Fruit fly (Drosophila melanogaster) whole organism, adult: ENCODE results near the gene Arpc3B.

Source experiments
- CG11617 ChIP-seq: fragments of 200-800 bp; sonication (Bioruptor generic); optimal IDR thresholded peaks from 2 replicates; lab custom pipeline; 2017; ENCODE audit warnings: mild to moderate bottlenecking, missing biosample characterization, missing genetic modification reagents, missing genetic modification characterization
- CG12768 ChIP-seq: fragments of 200-800 bp; sonication (Bioruptor generic); optimal IDR thresholded peaks from 2 replicates; lab custom pipeline; 2017; ENCODE audit warnings: missing biosample characterization, missing genetic modification characterization, mild to moderate bottlenecking, moderate library complexity, missing genetic modification reagents
- CG14711 ChIP-seq: fragments of 200-800 bp; sonication (Bioruptor generic); optimal IDR thresholded peaks from 2 replicates; lab custom pipeline; 2018; ENCODE audit warnings: missing biosample characterization, mild to moderate bottlenecking, missing genetic modification characterization, moderate library complexity
- CG1620 ChIP-seq: fragments of 200-800 bp; sonication (Bioruptor generic); optimal IDR thresholded peaks from 2 replicates; lab custom pipeline; 2016; ENCODE audit warnings: missing biosample characterization, missing genetic modification characterization
- CG33017 ChIP-seq: fragments of 200-800 bp; sonication (Bioruptor generic); optimal IDR thresholded peaks from 2 replicates; lab custom pipeline; 2018; ENCODE audit warnings: missing biosample characterization, mild to moderate bottlenecking, missing genetic modification characterization, moderate library complexity
- CG5204 ChIP-seq: fragments of 200-800 bp; sonication (Bioruptor generic); optimal IDR thresholded peaks from 2 replicates; lab custom pipeline; 2016; ENCODE audit warnings: missing biosample characterization, missing genetic modification characterization
- CG7045 ChIP-seq: fragments of 200-800 bp; sonication (Bioruptor generic); optimal IDR thresholded peaks from 2 replicates; lab custom pipeline; 2017; ENCODE audit warnings: missing biosample characterization, mild to moderate bottlenecking, missing genetic modification characterization
- CG7101 ChIP-seq: fragments of 200-800 bp; sonication (Bioruptor generic); optimal IDR thresholded peaks from 2 replicates; lab custom pipeline; 2018; ENCODE audit warnings: missing biosample characterization, mild to moderate bottlenecking, missing genetic modification characterization, moderate library complexity
- Clk ChIP-seq: fragments of 200-800 bp; sonication (Bioruptor generic); optimal IDR thresholded peaks from 2 replicates; lab custom pipeline; 2017; ENCODE audit warnings: missing biosample characterization, missing genetic modification characterization
- Crg-1 ChIP-seq: fragments of 200-800 bp; sonication (Bioruptor generic); optimal IDR thresholded peaks from 2 replicates; lab custom pipeline; 2016; ENCODE audit warnings: missing biosample characterization, missing genetic modification characterization
- Hr96 ChIP-seq: fragments of 200-800 bp; sonication (Bioruptor generic); optimal IDR thresholded peaks from 2 replicates; lab custom pipeline; 2016; ENCODE audit warnings: missing biosample characterization, missing genetic modification characterization
- Mnt ChIP-seq: fragments of 200-800 bp; sonication (Bioruptor generic); optimal IDR thresholded peaks from 2 replicates; lab custom pipeline; 2016; ENCODE audit warnings: missing biosample characterization, mild to moderate bottlenecking, missing genetic modification characterization
- bab1 ChIP-seq: fragments of 200-800 bp; sonication (Bioruptor generic); optimal IDR thresholded peaks from 3 replicates; lab custom pipeline; 2019; ENCODE audit warnings: missing biosample characterization, mild to moderate bottlenecking, missing genetic modification characterization, moderate library complexity
- cic ChIP-seq: fragments of 200-800 bp; sonication (Bioruptor generic); optimal IDR thresholded peaks from 2 replicates; lab custom pipeline; 2017; ENCODE audit warnings: missing biosample characterization, mild to moderate bottlenecking, missing genetic modification characterization, moderate library complexity
- cnc ChIP-seq, 2 experiments: fragments of >200 bp; optimal IDR thresholded peaks; 2 replicates each; lab custom pipeline; 2017
- kay ChIP-seq: fragments of 200-800 bp; sonication (Bioruptor generic); peaks from one replicate; lab custom pipeline; 2016; ENCODE audit warnings: missing biosample characterization, missing genetic modification characterization, borderline replicate concordance
- ovo ChIP-seq: fragments of 200-800 bp; sonication (Bioruptor generic); optimal IDR thresholded peaks from 2 replicates; lab custom pipeline; 2016; ENCODE audit warnings: missing biosample characterization, missing genetic modification characterization
- pad ChIP-seq: fragments of 200-800 bp; sonication (Bioruptor generic); optimal IDR thresholded peaks from 3 replicates; lab custom pipeline; 2017; ENCODE audit warnings: missing biosample characterization, missing genetic modification characterization, mild to moderate bottlenecking, moderate library complexity, missing genetic modification reagents
- tj ChIP-seq: fragments of 200-800 bp; sonication (Bioruptor generic); optimal IDR thresholded peaks from 3 replicates; lab custom pipeline; 2017; ENCODE audit warnings: missing biosample characterization, mild to moderate bottlenecking, missing genetic modification characterization, moderate library complexity
- toe ChIP-seq: fragments of 200-800 bp; sonication (Bioruptor generic); optimal IDR thresholded peaks from 2 replicates; lab custom pipeline; 2016; ENCODE audit warnings: missing biosample characterization, missing genetic modification characterization

Gene Arpc3B

DNA sequence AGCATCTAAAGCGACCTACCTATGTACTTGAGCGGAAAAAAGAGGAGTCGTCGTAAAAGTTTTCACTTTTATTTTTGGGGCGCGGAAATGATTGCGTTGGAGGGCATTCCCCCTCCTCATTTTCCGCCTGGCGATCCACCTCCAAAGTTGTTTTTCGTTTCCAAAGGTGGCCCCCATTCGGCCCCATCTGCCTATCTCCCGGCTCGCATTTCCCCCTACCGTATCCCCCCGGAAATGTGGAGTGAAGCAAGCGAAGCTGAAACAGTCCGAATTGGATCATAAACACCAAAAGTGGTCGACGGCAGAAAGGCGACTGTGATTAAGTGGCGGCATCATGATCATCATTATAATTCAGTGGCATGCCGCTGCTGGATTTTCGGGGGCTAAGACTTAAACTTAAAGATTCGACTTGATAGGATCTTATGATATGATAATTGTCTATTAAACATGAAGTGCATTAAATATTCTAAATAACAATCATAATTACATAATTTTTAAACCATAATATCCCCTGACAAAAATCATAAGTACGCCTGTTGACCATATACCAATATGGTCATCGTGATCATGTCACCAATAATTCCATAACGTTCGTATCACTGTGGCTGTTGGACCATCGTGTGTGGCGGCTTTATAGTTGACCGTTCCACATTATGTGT is 18.0 kb upstream of the Arpc3B start:
- TF ChIP-seq Mnt (GFP tag; lab: Kevin White, UChicago): no peak
- TF ChIP-seq CG7045 (GFP tag; lab: Kevin White, UChicago): no peak
- TF ChIP-seq CG11617: no peak

DNA sequence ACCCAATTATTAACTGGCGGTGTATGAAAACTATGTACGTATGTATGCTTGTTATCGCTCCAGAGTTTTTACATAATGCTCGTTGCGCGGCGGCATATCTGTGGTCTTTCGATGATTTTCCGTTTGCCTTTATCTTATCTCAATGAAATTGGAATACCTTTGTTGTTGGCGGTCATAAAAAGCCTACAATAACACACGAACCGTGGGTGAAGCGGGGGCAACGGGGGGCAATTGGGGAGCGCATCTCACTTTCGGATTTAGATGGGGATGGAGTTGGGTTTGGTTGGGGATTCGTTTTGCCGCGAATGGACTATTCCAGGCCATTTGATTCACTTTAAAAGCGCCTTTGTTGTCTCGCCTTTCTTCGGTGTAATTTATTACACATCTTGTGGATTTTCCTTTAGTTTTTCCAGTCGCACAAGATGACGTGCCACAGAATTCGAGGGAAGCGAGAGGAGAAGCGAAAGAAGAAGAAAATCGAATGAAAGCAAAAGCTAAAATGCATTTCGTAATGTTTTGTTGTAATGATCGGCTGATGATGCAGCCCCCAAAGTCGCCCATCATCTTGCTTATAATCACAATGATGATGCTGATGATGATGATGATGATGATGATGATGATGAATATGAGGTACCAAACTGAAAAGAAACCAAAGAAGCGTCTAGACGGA is 16.9 kb upstream of the Arpc3B start:
- TF ChIP-seq CG11617 (no peak), tj (GFP tag; lab: Kevin White, UChicago) (no peak), cic (GFP tag; lab: Kevin White, UChicago) (no peak), Hr96 (no peak), Clk (GFP tag; lab: Kevin White, UChicago) (no peak), CG33017 (tag; lab: Kevin White, UChicago) (no peak), CG12768 (GFP tag; lab: Kevin White, UChicago) (no peak), Crg-1 (GFP tag; lab: Kevin White, UChicago) (no peak), CG14711 (tag; lab: Kevin White, UChicago) (no peak), kay (GFP tag; lab: Kevin White, UChicago) (no peak), toe (no peak), bab1 (no peak), ovo (GFP tag; lab: Kevin White, UChicago) (no peak), CG7101 (tag; lab: Kevin White, UChicago) (no peak), Mnt (GFP tag; lab: Kevin White, UChicago) (no peak), pad (GFP tag; lab: Kevin White, UChicago) (no peak), CG1620 (GFP tag; lab: Kevin White, UChicago) (no peak), cnc (optimal IDR thresholded peaks at IDR 0.05; lab: Kevin White, UChicago) (no peak), CG7045 (GFP tag; lab: Kevin White, UChicago) (no peak), CG5204 (GFP tag; lab: Kevin White, UChicago) (no peak)

DNA sequence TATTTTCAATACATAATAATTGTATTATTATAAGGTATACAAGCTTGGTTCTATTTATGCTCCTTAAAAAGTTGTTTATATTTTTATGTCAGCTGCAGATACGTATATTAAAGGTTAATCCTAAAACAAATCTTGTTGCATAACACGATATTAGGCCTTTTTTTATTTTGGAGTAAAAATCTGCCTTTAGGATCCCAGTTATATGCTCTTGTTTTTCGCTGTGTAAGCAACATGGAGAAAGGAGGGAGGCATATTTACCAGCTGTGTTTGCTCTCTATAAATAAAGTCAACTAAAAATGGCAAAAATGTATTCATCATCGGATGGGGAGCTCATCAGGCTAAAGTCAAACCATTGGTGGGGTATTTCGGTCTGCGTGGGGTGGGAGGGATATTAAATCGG is 15.9 kb upstream of the Arpc3B start:
- TF ChIP-seq CG11617 (no peak), CG1620 (GFP tag; lab: Kevin White, UChicago) (no peak), CG14711 (tag; lab: Kevin White, UChicago) (peak; percentile 11), CG33017 (tag; lab: Kevin White, UChicago) (no peak), pad (GFP tag; lab: Kevin White, UChicago) (peak; percentile 28), CG5204 (GFP tag; lab: Kevin White, UChicago) (no peak), Mnt (GFP tag; lab: Kevin White, UChicago) (no peak), kay (GFP tag; lab: Kevin White, UChicago) (no peak), CG12768 (GFP tag; lab: Kevin White, UChicago) (no peak), cic (GFP tag; lab: Kevin White, UChicago) (no peak)

DNA sequence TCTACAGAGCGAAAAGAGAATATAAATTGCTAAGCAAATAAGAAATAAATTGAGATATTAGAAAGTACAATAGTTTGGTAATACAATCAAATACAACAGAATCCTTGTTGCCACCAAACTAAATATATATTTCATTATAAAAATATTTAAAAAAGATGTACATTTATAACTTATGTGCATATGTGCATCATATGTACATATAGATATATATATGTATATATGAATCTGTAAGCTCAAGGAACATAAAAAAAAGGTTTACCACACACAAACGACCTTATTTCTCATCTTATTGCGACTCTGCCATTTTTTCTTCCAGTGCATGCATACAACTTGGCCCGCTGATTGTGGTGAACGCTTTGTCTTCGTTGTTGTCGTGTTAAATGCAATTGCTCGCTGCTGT is 7.7 kb upstream of the Arpc3B start:
- no peak for TF ChIP-seq CG7045 (GFP tag; lab: Kevin White, UChicago)
- TF ChIP-seq tj (GFP tag; lab: Kevin White, UChicago): peak; percentile 21
- no peak for TF ChIP-seq Mnt (GFP tag; lab: Kevin White, UChicago)
- peak; percentile 48 for TF ChIP-seq CG7101 (tag; lab: Kevin White, UChicago)
- no peak for TF ChIP-seq ovo (GFP tag; lab: Kevin White, UChicago)
- TF ChIP-seq pad (GFP tag; lab: Kevin White, UChicago): no peak
- TF ChIP-seq bab1: peak; percentile 50
- no peak for TF ChIP-seq cic (GFP tag; lab: Kevin White, UChicago)
- TF ChIP-seq toe: no peak
- peak; percentile 15 for TF ChIP-seq CG33017 (tag; lab: Kevin White, UChicago)
- no peak for TF ChIP-seq CG1620 (GFP tag; lab: Kevin White, UChicago)
- TF ChIP-seq CG11617: peak; percentile 62
- TF ChIP-seq Hr96: no peak
- no peak for TF ChIP-seq CG12768 (GFP tag; lab: Kevin White, UChicago)
- peak; percentile 39 for TF ChIP-seq CG14711 (tag; lab: Kevin White, UChicago)
- no peak for TF ChIP-seq Crg-1 (GFP tag; lab: Kevin White, UChicago)
- no peak for TF ChIP-seq cnc (optimal IDR thresholded peaks at IDR 0.05; lab: Kevin White, UChicago)
- no peak for TF ChIP-seq kay (GFP tag; lab: Kevin White, UChicago)
- TF ChIP-seq Clk (GFP tag; lab: Kevin White, UChicago): no peak
- no peak for TF ChIP-seq CG5204 (GFP tag; lab: Kevin White, UChicago)

DNA sequence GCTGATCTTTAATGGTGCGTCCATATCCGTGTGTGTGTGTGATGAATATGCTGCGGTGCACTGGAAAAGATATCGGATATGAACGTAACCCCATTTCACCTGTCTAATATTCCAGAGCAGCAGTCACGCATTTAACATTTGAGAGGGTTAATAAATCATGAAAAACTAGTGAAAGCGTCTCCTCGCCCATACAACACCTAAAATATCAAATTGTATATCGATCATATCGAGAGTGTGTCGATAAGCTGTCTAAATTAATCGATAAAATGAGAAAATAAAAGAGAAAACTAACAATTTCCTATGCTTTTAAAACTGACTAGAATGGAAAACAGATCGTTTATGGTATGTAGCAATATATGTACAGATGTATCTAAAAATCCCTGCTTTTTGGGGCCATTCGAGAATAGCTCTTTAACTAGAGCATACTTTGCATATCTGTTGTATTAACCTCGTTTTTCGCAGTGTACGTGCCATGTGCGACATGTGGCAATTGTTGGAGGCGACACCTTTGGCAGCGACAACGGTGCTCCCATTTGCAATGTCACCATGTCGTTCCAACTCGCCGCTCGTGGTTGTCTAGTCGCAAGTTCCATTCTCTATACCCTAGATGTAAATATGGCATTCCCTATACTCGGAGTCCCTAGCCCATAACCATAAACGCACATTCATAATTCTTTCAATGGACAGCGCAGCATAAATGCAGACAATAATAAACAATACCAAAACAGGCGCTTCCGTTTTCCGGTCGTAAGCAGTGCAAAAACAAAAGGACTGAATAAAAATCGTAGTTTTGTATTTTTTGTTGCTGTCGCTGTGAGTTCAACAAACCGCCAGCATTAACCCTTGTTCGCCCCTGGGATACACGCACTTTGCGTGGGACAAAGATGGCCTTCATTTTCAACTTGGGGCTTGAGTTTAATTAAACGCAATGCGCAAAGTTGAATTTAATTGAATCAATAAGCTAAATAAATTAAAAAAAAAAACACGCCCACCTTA is 6.6 kb upstream of the Arpc3B start:
- no peak for TF ChIP-seq pad (GFP tag; lab: Kevin White, UChicago)
- TF ChIP-seq kay (GFP tag; lab: Kevin White, UChicago): peak; percentile 7
